Fruit fly (Drosophila melanogaster): Measurements from ENCODE around the gene CG3939.

DNA sequence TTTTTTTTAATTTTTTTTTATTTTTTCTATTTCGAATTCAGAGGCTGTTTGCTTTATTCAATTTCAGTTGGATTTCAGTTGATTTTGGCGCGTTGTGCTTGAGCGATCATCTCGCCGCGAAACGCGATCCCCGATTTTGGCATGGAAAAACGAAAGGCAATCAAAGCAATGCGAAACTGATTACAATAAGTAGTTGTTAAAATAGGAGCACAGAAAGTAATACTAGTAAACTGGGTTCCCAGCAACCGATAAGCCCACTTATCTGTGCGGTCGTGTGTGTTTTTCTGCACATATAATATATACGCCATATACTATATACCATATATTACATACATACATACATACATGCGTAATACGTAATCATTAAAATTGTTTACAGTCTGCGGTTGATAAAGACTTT lies 14.3 kb downstream of the CG3939 start:
- TF ChIP-seq CG33017 (tag; optimal IDR thresholded peaks at IDR 0.05) (no peak), CG14711 (tag; optimal IDR thresholded peaks at IDR 0.05) (no peak), toe (GFP tag; optimal IDR thresholded peaks at IDR 0.05) (no peak), cnc (optimal IDR thresholded peaks at IDR 0.05) (no peak), CG5204 (GFP tag; optimal IDR thresholded peaks at IDR 0.05) (no peak), CG7101 (tag; optimal IDR thresholded peaks at IDR 0.05) (no peak)
